Fruit fly (Drosophila melanogaster): Measurements from ENCODE around the gene CG32756.

The CG32756 gene

DNA sequence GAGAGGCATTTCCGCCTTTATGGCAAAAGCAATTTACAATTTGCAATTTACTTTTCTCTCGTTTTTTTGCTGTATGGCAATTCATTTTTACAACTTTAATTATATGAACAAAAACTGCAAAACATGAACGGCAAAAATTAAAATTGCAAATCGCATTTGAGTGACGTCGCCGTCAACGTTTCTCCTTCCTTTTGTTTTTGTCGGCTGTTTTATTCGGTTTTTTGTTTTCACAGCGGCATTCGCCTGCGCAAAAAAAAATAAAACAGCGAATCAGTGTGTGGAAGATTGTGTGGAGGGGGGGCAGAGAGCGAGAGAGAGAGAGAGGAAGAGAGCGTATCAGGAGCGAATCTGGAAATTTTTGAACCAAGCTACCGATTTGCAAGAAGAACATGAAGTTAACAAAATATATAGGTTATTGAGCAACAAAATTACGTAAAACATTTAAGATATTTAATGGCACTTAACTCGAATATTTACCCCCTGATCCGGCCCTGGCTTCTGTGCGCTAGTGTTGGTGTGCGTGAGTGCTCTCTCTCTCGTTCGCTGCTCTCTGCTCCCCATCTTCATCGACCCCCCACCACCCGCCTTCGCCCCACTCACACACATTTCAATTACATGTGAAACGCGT is 26.9 kb upstream of the CG32756 start (continued):
- peak; percentile 99 for TF ChIP-seq wdn (GFP tag; IDR thresholded peaks at IDR 0.05)
- peak; percentile 73 for TF ChIP-seq MESR4 (GFP tag; optimal IDR thresholded peaks at IDR 0.05)
- TF ChIP-seq CG12659 (GFP tag; optimal IDR thresholded peaks at IDR 0.05) = peak; percentile 99
- TF ChIP-seq fd64A (GFP tag; optimal IDR thresholded peaks at IDR 0.05) = peak; percentile 96
- peak; percentile 92 for TF ChIP-seq Adf1 (GFP tag; IDR thresholded peaks at IDR 0.05)
- peak; percentile 98 for TF ChIP-seq grau (tag; optimal IDR thresholded peaks at IDR 0.05)
- peak; percentile 49 for TF ChIP-seq Sry-β (GFP tag; optimal IDR thresholded peaks at IDR 0.05)
- TF ChIP-seq gsb-n (tag; optimal IDR thresholded peaks at IDR 0.05) = peak; percentile 97
- TF ChIP-seq danr (GFP tag; IDR thresholded peaks at IDR 0.05) = peak; percentile 99
- peak; percentile 99 for TF ChIP-seq CG15269 (tag; optimal IDR thresholded peaks at IDR 0.05)
- peak; percentile 99 for TF ChIP-seq CG13424 (tag; optimal IDR thresholded peaks at IDR 0.05)
- TF ChIP-seq ttk (GFP tag; IDR thresholded peaks at IDR 0.05) = peak; percentile 99
- TF ChIP-seq CG10366 (GFP tag; IDR thresholded peaks at IDR 0.05) = peak; percentile 100
- peak; percentile 99 for TF ChIP-seq CG11247 (GFP tag; IDR thresholded peaks at IDR 0.05)
- TF ChIP-seq gfzf (GFP tag; optimal IDR thresholded peaks at IDR 0.05) = peak; percentile 30
- TF ChIP-seq oc (tag; optimal IDR thresholded peaks at IDR 0.05) = peak; percentile 99
- peak; percentile 90 for TF ChIP-seq CG18011 (GFP tag; optimal IDR thresholded peaks at IDR 0.05)
- TF ChIP-seq Mes4 (GFP tag; optimal IDR thresholded peaks at IDR 0.05) = peak; percentile 97
- TF ChIP-seq CG18764 (GFP tag; optimal IDR thresholded peaks at IDR 0.05) = peak; percentile 97
- peak; percentile 98 for TF ChIP-seq fu2 (GFP tag; optimal IDR thresholded peaks at IDR 0.05)
- TF ChIP-seq tap (tag; optimal IDR thresholded peaks at IDR 0.05) = peak; percentile 97
- TF ChIP-seq Mad (GFP tag; optimal IDR thresholded peaks at IDR 0.05) = peak; percentile 98
- peak; percentile 98 for TF ChIP-seq sug (tag; optimal IDR thresholded peaks at IDR 0.05)
- TF ChIP-seq CG32772 (GFP tag; IDR thresholded peaks at IDR 0.05) = peak; percentile 100
- peak; percentile 96 for TF ChIP-seq p53 (GFP tag; optimal IDR thresholded peaks at IDR 0.05)
- TF ChIP-seq CG16779 (GFP tag; IDR thresholded peaks at IDR 0.05) = peak; percentile 99
- peak; percentile 100 for TF ChIP-seq NFAT (GFP tag; IDR thresholded peaks at IDR 0.05)
- peak; percentile 99 for TF ChIP-seq CG17328 (GFP tag; IDR thresholded peaks at IDR 0.05)
- TF ChIP-seq Mrtf (GFP tag; IDR thresholded peaks at IDR 0.05) = peak; percentile 99
- peak; percentile 87 for TF ChIP-seq Nf-YB (GFP tag; optimal IDR thresholded peaks at IDR 0.05)
- TF ChIP-seq so (GFP tag; IDR thresholded peaks at IDR 0.05) = peak; percentile 99
- TF ChIP-seq CG2199 (GFP tag; IDR thresholded peaks at IDR 0.05) = peak; percentile 99
- TF ChIP-seq CG14965 (GFP tag; optimal IDR thresholded peaks at IDR 0.05; ENCODE audit: borderline replicate concordance) = peak; percentile 84
- TF ChIP-seq CG6272 (GFP tag; IDR thresholded peaks at IDR 0.05) = peak; percentile 98
- TF ChIP-seq pho (GFP tag; optimal IDR thresholded peaks at IDR 0.05) = peak; percentile 99
- TF ChIP-seq Atf6 (GFP tag; IDR thresholded peaks at IDR 0.05) = peak; percentile 99
- peak in 1 of 2 experiments; percentile 90 for TF ChIP-seq Hr78 (GFP tag; optimal IDR thresholded peaks at IDR 0.05)
- TF ChIP-seq CG17912 (GFP tag; optimal IDR thresholded peaks at IDR 0.05) = peak; percentile 89
- peak; percentile 98 for TF ChIP-seq CG8765 (GFP tag; IDR thresholded peaks at IDR 0.05)
- TF ChIP-seq CG12219 (GFP tag; optimal IDR thresholded peaks at IDR 0.05) = peak; percentile 98
- peak; percentile 95 for TF ChIP-seq CG11560 (tag; IDR thresholded peaks at IDR 0.05)
- TF ChIP-seq lola (GFP tag; optimal IDR thresholded peaks at IDR 0.05) = peak in 1 of 3 experiments; percentile 95
- peak; percentile 84 for TF ChIP-seq CG3995 (GFP tag; optimal IDR thresholded peaks at IDR 0.05)
- TF ChIP-seq CG30431 (GFP tag; optimal IDR thresholded peaks at IDR 0.05) = peak; percentile 99
- peak; percentile 98 for TF ChIP-seq CG1647 (GFP tag; optimal IDR thresholded peaks at IDR 0.05)
- TF ChIP-seq gem (tag; optimal IDR thresholded peaks at IDR 0.05) = peak; percentile 99
- TF ChIP-seq CG17612 (GFP tag; IDR thresholded peaks at IDR 0.05) = peak; percentile 99
- peak; percentile 99 for TF ChIP-seq CG6689 (GFP tag; IDR thresholded peaks at IDR 0.05)
- TF ChIP-seq ash1 (GFP tag; optimal IDR thresholded peaks at IDR 0.05) = peak; percentile 95
- peak; percentile 95 for TF ChIP-seq vfl (GFP tag; optimal IDR thresholded peaks at IDR 0.05)
